Worm (Caenorhabditis elegans): ENCODE measurements around the gene C18A11.4.

Gene C18A11.4

ce11 chrX:8017305-8017704, 28.0 kb upstream of the C18A11.4 start (continued):
- TF ChIP-seq ceh-8 (GFP tag; optimal IDR thresholded peaks at IDR 0.05) (peak; percentile 97), mab-9 (GFP tag; IDR thresholded peaks at IDR 0.05) (0 out of 2 replicates have a peak, but pooled peaks have one; percentile 15), ceh-82 (tag; optimal IDR thresholded peaks at IDR 0.05) (peak in 1 of 3 experiments; percentile 61), nhr-77 (tag; optimal IDR thresholded peaks at IDR 0.05) (no peak), ceh-90 (tag; optimal IDR thresholded peaks at IDR 0.05) (no peak), lin-14 (GFP tag; optimal IDR thresholded peaks at IDR 0.05) (peak; percentile 86), pag-3 (tag; optimal IDR thresholded peaks at IDR 0.05; ENCODE audit: borderline replicate concordance, insufficient read depth) (no peak), swsn-7 (tag; optimal IDR thresholded peaks at IDR 0.05) (peak; percentile 0), lir-3 (tag; optimal IDR thresholded peaks at IDR 0.05; ENCODE audit: poor library complexity) (no peak), sox-4 (tag; optimal IDR thresholded peaks at IDR 0.05) (no peak), nhr-84 (tag; optimal IDR thresholded peaks at IDR 0.05) (no peak), ztf-11 (tag; optimal IDR thresholded peaks at IDR 0.05) (no peak), dsc-1 (tag; optimal IDR thresholded peaks at IDR 0.05) (peak; percentile 33), fkh-8 (tag; optimal IDR thresholded peaks at IDR 0.05) (peak; percentile 46), lin-35 (GFP tag; optimal IDR thresholded peaks at IDR 0.05) (peak in 1 of 2 experiments; percentile 20), tlp-1 (tag; optimal IDR thresholded peaks at IDR 0.05) (no peak), tbx-2 (tag; optimal IDR thresholded peaks at IDR 0.05) (no peak), nhr-85 (tag) (no peak), nhr-90 (tag; optimal IDR thresholded peaks at IDR 0.05; ENCODE audit: poor library complexity) (no peak), nhr-20 (tag; optimal IDR thresholded peaks at IDR 0.05) (peak; percentile 12), skn-1 (tag; optimal IDR thresholded peaks at IDR 0.05) (peak; percentile 47), aly-2 (tag; optimal IDR thresholded peaks at IDR 0.05) (no peak), lsy-2 (tag; optimal IDR thresholded peaks at IDR 0.05) (peak in 1 of 2 experiments; percentile 45), alr-1 (tag; optimal IDR thresholded peaks at IDR 0.05; ENCODE audit: borderline replicate concordance) (no peak), efl-1 (optimal IDR thresholded peaks at IDR 0.05) (no peak), efl-1 (GFP tag; optimal IDR thresholded peaks at IDR 0.05 in 1 of 2) (peak; percentile 1 to 36), sup-37 (GFP tag; optimal IDR thresholded peaks at IDR 0.05) (peak; percentile 2)

- TF ChIP-seq pax-3 (tag; optimal IDR thresholded peaks at IDR 0.05) = no peak
- peak; percentile 13 for TF ChIP-seq rnt-1 (tag; optimal IDR thresholded peaks at IDR 0.05)
- no peak for TF ChIP-seq unc-62 (GFP tag; optimal IDR thresholded peaks at IDR 0.05)
- no peak for TF ChIP-seq mab-9 (GFP tag; IDR thresholded peaks at IDR 0.05)
- peak; percentile 1 for TF ChIP-seq nhr-71 (tag; optimal IDR thresholded peaks at IDR 0.05)
- TF ChIP-seq efl-1 (optimal IDR thresholded peaks at IDR 0.05) = no peak
- TF ChIP-seq efl-1 (GFP tag; optimal IDR thresholded peaks at IDR 0.05 in 1 of 2) = no peak
- no peak for TF ChIP-seq skn-1 (tag; optimal IDR thresholded peaks at IDR 0.05)
- TF ChIP-seq lin-13 (GFP tag; optimal IDR thresholded peaks at IDR 0.05) = no peak
- no peak for TF ChIP-seq nhr-19 (GFP tag; conservative IDR thresholded peaks at IDR 0.05)
- no peak for TF ChIP-seq ceh-63 (GFP tag; optimal IDR thresholded peaks at IDR 0.05)
- TF ChIP-seq zag-1 (tag; optimal IDR thresholded peaks at IDR 0.05) = no peak
- TF ChIP-seq nhr-85 (tag) = peak; percentile 52
- no peak for TF ChIP-seq C16A3.4 (tag; optimal IDR thresholded peaks at IDR 0.05)
- TF ChIP-seq nhr-237 (tag; optimal IDR thresholded peaks at IDR 0.05) = no peak
- no peak for TF ChIP-seq alr-1 (tag; optimal IDR thresholded peaks at IDR 0.05; ENCODE audit: borderline replicate concordance)
- TF ChIP-seq lin-39 (tag; optimal IDR thresholded peaks at IDR 0.05) = no peak
- TF ChIP-seq aha-1 (tag; optimal IDR thresholded peaks at IDR 0.05) = no peak
- no peak for TF ChIP-seq jun-1 (tag; optimal IDR thresholded peaks at IDR 0.05)
- TF ChIP-seq ceh-90 (tag; optimal IDR thresholded peaks at IDR 0.05) = no peak
- no peak for TF ChIP-seq tbx-2 (tag; optimal IDR thresholded peaks at IDR 0.05)
Observed at ce11 chrX:8017759-8018158, 27.6 kb upstream of the C18A11.4 start, which contains the start of gene C34D10.5. Gene C34D10.5, plus strand, starts transcription at chrX:8018027.

ce11 chrX:8018441-8018840, 26.9 kb upstream of the C18A11.4 start:
- TF ChIP-seq grh-1 (GFP tag; IDR thresholded peaks at IDR 0.05) = no peak
- TF ChIP-seq mdl-1 (tag; optimal IDR thresholded peaks at IDR 0.05) = peak in 1 of 2 experiments; percentile 74
- no peak for TF ChIP-seq egl-27 (tag; optimal IDR thresholded peaks at IDR 0.05)
- peak in 1 of 3 experiments; percentile 16 for TF ChIP-seq dpl-1 (GFP tag; optimal IDR thresholded peaks at IDR 0.05)
- peak; percentile 9 for TF ChIP-seq nhr-47 (tag; optimal IDR thresholded peaks at IDR 0.05)
- peak; percentile 73 for TF ChIP-seq nhr-85 (tag)
- TF ChIP-seq rnt-1 (tag; optimal IDR thresholded peaks at IDR 0.05) = peak; percentile 44
- TF ChIP-seq tbx-2 (tag; optimal IDR thresholded peaks at IDR 0.05) = no peak
- TF ChIP-seq lin-14 (GFP tag; optimal IDR thresholded peaks at IDR 0.05) = peak; percentile 85
- TF ChIP-seq elt-3 (tag; optimal IDR thresholded peaks at IDR 0.05) = peak in 3 of 6 experiments; percentile 14 to 43 (median 18)
- TF ChIP-seq lin-35 (GFP tag; optimal IDR thresholded peaks at IDR 0.05) = peak in 1 of 2 experiments; percentile 62
- peak; percentile 20 for TF ChIP-seq nhr-90 (tag; optimal IDR thresholded peaks at IDR 0.05; ENCODE audit: poor library complexity)
- no peak for TF ChIP-seq nhr-77 (tag; optimal IDR thresholded peaks at IDR 0.05)
- TF ChIP-seq nhr-71 (tag; optimal IDR thresholded peaks at IDR 0.05) = peak; percentile 65
- peak; percentile 2 for TF ChIP-seq blmp-1 (tag; optimal IDR thresholded peaks at IDR 0.05)
- TF ChIP-seq Y116A8C.19 (tag; optimal IDR thresholded peaks at IDR 0.05; ENCODE audit: borderline replicate concordance) = no peak
- no peak for TF ChIP-seq jun-1 (tag; optimal IDR thresholded peaks at IDR 0.05)
- peak; percentile 22; the same call in 1 of the 2 replicates for TF ChIP-seq nhr-19 (GFP tag; conservative IDR thresholded peaks at IDR 0.05)

Data from whole organism, L1 larva.